Fruit fly (Drosophila melanogaster) whole organism, pupa: ENCODE data around the gene scyl.
A peak's percentile ranks its signal among the peaks of the same experiment; 100 is the strongest.

Experiments
- CG10348 ChIP-seq: fragments of 200-800 bp; sonication (Bioruptor generic); IDR thresholded peaks from 2 replicates; pipeline ENCODE4 v1.3.6; 2022; ENCODE audit warnings: missing biosample characterization, missing genetic modification characterization
- CG12605 ChIP-seq: fragments of 200-800 bp; sonication (Bioruptor generic); IDR thresholded peaks from 2 replicates; pipeline ENCODE4 v1.3.6; 2022; ENCODE audit warnings: missing biosample characterization, missing genetic modification characterization
- CG13204 ChIP-seq: fragments of 200-800 bp; sonication (Bioruptor generic); optimal IDR thresholded peaks from 2 replicates; lab custom pipeline; 2018; ENCODE audit warnings: missing biosample characterization, mild to moderate bottlenecking, missing genetic modification characterization, moderate library complexity
- CG14655 ChIP-seq: fragments of 200-800 bp; sonication (Bioruptor generic); optimal IDR thresholded peaks from 3 replicates; lab custom pipeline; 2017; ENCODE audit warnings: mild to moderate bottlenecking, missing biosample characterization, missing genetic modification reagents, missing genetic modification characterization
- CG15710 ChIP-seq: fragments of 200-800 bp; sonication (Bioruptor generic); optimal IDR thresholded peaks from 2 replicates; lab custom pipeline; 2018; ENCODE audit warnings: missing biosample characterization, mild to moderate bottlenecking, missing genetic modification characterization, moderate library complexity
- CG17806 ChIP-seq: fragments of 200-800 bp; sonication (Bioruptor generic); optimal IDR thresholded peaks from 2 replicates; lab custom pipeline; 2018; ENCODE audit warnings: missing biosample characterization, mild to moderate bottlenecking, missing genetic modification characterization, moderate library complexity
- CG32121 ChIP-seq: fragments of 200-800 bp; sonication (Bioruptor generic); IDR thresholded peaks from 2 replicates; pipeline ENCODE4 v1.3.6; 2022; ENCODE audit warnings: missing biosample characterization, missing genetic modification characterization
- CG34367 ChIP-seq: fragments of 200-800 bp; sonication (Bioruptor generic); optimal IDR thresholded peaks from 2 replicates; lab custom pipeline; 2018; ENCODE audit warnings: missing biosample characterization, mild to moderate bottlenecking, missing genetic modification characterization
- CG4496 ChIP-seq: fragments of 200-800 bp; sonication (Bioruptor generic); IDR thresholded peaks from 3 replicates; pipeline ENCODE4 v1.3.6; 2022; ENCODE audit warnings: missing biosample characterization, missing genetic modification characterization
- CG8159 ChIP-seq: fragments of 200-800 bp; sonication (Bioruptor generic); optimal IDR thresholded peaks from 3 replicates; lab custom pipeline; 2018; ENCODE audit warnings: missing biosample characterization, mild to moderate bottlenecking, missing genetic modification characterization, moderate library complexity
- CG8301 ChIP-seq: fragments of 200-800 bp; sonication (Bioruptor generic); optimal IDR thresholded peaks from 2 replicates; lab custom pipeline; 2018; ENCODE audit warnings: missing biosample characterization, mild to moderate bottlenecking, missing genetic modification characterization
- CG9948 ChIP-seq: fragments of 200-800 bp; sonication (Bioruptor generic); optimal IDR thresholded peaks from 2 replicates; lab custom pipeline; 2018; ENCODE audit warnings: missing biosample characterization, mild to moderate bottlenecking, missing genetic modification characterization, moderate library complexity
- D1 ChIP-seq: fragments of 200-800 bp; sonication (Bioruptor generic); optimal IDR thresholded peaks from 2 replicates; lab custom pipeline; 2018; ENCODE audit warnings: missing biosample characterization, mild to moderate bottlenecking, missing genetic modification characterization, moderate library complexity
- EcR ChIP-seq: fragments of 200-800 bp; sonication (Bioruptor generic); optimal IDR thresholded peaks from 3 replicates; lab custom pipeline; 2019; ENCODE audit warnings: missing biosample characterization, missing genetic modification characterization, mild to moderate bottlenecking, moderate library complexity, missing genetic modification reagents
- Ets98B ChIP-seq: fragments of 200-800 bp; sonication (Bioruptor generic); IDR thresholded peaks from 2 replicates; pipeline ENCODE4 v1.3.6; 2022; ENCODE audit warnings: missing biosample characterization, missing genetic modification characterization
- Pif1A ChIP-seq: fragments of 200-800 bp; sonication (Bioruptor generic); optimal IDR thresholded peaks from 3 replicates; lab custom pipeline; 2016; ENCODE audit warnings: missing biosample characterization, missing genetic modification characterization
- Pif1B ChIP-seq: fragments of 200-800 bp; sonication (Bioruptor generic); optimal IDR thresholded peaks from 3 replicates; lab custom pipeline; 2016; ENCODE audit warnings: missing biosample characterization, missing genetic modification characterization
- Snoo ChIP-seq: fragments of 200-800 bp; sonication (Bioruptor generic); optimal IDR thresholded peaks from 3 replicates; lab custom pipeline; 2017; ENCODE audit warnings: missing biosample characterization, mild to moderate bottlenecking, missing genetic modification characterization, inconsistent platforms
- fd96Ca ChIP-seq: fragments of 200-800 bp; sonication (Bioruptor generic); IDR thresholded peaks from 3 replicates; pipeline ENCODE4 v1.3.6; 2022; ENCODE audit warnings: missing biosample characterization, missing genetic modification characterization
- gl ChIP-seq: fragments of 200-800 bp; sonication (Bioruptor generic); optimal IDR thresholded peaks from 2 replicates; lab custom pipeline; 2018; ENCODE audit warnings: missing biosample characterization, mild to moderate bottlenecking, missing genetic modification characterization
- rn ChIP-seq: fragments of 200-800 bp; sonication (Bioruptor generic); IDR thresholded peaks from 2 replicates; pipeline ENCODE4 v1.3.6; 2022; ENCODE audit warnings: missing biosample characterization, missing genetic modification characterization

The scyl gene

DNA sequence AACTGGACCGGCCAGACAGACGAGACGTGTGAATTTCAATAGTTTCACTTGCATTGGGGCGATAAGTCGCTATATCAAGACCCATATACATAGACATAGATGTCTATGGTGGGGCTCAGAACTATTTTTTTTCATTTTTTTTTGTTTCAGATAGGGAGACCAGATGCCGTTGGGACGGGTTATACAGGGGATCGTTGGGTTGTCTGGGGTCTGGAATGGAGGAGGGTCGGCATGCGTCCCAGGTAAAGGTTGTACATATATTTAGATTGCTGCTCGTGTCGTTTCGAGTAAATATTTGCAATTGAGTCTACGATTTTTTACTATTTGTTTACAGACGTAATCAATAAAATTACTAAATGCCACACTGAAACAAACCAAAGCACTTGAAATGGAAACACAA is 23.9 kb downstream of the scyl start:
- no peak for TF ChIP-seq CG13204 (GFP tag; lab: Kevin White, UChicago)
- 0 out of 2 replicates have a peak, but pooled peaks have one; percentile 19 for TF ChIP-seq CG32121 (GFP tag; lab: Robert Waterston, UW)
- no peak for TF ChIP-seq rn

dm6 chr3L:11278448-11279320 is 26.6 kb downstream of the scyl start:
- TF ChIP-seq rn (no peak), fd96Ca (GFP tag; lab: Robert Waterston, UW) (0 out of 3 replicates have a peak, but pooled peaks have one; percentile 12)

- TF ChIP-seq CG4496 (GFP tag; lab: Robert Waterston, UW) (0 out of 3 replicates have a peak, but pooled peaks have one; percentile 10), fd96Ca (GFP tag; lab: Robert Waterston, UW) (no peak), CG14655 (no peak), Ets98B (GFP tag; lab: Robert Waterston, UW) (0 out of 2 replicates have a peak, but pooled peaks have one; percentile 23)
- TF ChIP-seq, all 21 proteins: peak for 2
These were observed 27.3 kb downstream of the scyl start for dm6 chr3L:11279321-11279827.

DNA sequence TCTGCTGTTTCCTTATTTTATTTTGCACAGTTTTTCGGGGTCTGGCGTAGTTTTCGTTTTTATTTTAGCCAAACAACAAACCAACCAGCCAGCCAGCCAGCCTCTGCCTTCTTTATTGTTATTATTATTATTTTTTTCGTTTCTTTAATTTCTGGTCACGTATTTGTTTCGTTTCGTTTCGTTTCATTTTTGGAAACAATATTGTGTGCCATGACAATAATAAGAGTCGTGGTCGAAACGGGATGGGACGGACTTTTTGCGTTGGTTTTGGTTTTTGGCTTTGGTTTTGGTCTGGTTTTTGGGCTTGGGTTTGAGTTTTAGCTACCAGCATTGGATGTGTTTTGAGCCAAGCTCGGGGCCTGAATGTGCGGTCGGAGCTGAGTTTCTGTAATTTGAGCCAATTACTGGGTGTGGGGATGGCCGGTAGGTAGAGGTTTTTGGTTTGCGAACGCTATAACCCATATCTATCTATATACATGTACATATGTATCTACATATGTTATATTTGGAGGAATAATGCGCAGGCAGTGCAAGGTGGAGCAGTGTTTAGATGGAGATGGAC is 28.5 kb downstream of the scyl start:
- 0 out of 3 replicates have a peak, but pooled peaks have one; percentile 43 for TF ChIP-seq fd96Ca (GFP tag; lab: Robert Waterston, UW)
- no peak for TF ChIP-seq CG8159 (tag; lab: Kevin White, UChicago)
- 0 out of 3 replicates have a peak, but pooled peaks have one; percentile 5 for TF ChIP-seq CG4496 (GFP tag; lab: Robert Waterston, UW)
- TF ChIP-seq gl (tag; lab: Kevin White, UChicago) = no peak
- TF ChIP-seq CG13204 (GFP tag; lab: Kevin White, UChicago) = no peak
- TF ChIP-seq, all 21 proteins: peak for 2

dm6 chr3L:11284091-11285023 is 32.2 kb downstream of the scyl start:
- TF ChIP-seq CG8159 (tag; lab: Kevin White, UChicago) (peak; percentile 7), CG12605 (GFP tag; lab: Robert Waterston, UW) (peak; percentile 57), EcR (GFP tag; lab: Kevin White, UChicago) (peak; percentile 68), Ets98B (GFP tag; lab: Robert Waterston, UW) (peak; percentile 38; the same call in 1 of the 2 replicates), CG14655 (peak; percentile 37), CG15710 (tag; lab: Kevin White, UChicago) (no peak), CG8301 (tag; lab: Kevin White, UChicago) (peak; percentile 12), D1 (tag; lab: Kevin White, UChicago) (no peak), CG34367 (tag; lab: Kevin White, UChicago) (no peak), gl (tag; lab: Kevin White, UChicago) (peak; percentile 33), fd96Ca (GFP tag; lab: Robert Waterston, UW) (no peak), CG9948 (no peak), CG13204 (GFP tag; lab: Kevin White, UChicago) (peak; percentile 1), Pif1A (GFP tag; lab: Kevin White, UChicago) (no peak), CG10348 (GFP tag; lab: Robert Waterston, UW) (no peak), Pif1B (GFP tag; lab: Kevin White, UChicago) (peak; percentile 21), CG4496 (GFP tag; lab: Robert Waterston, UW) (no peak), rn (no peak), CG32121 (GFP tag; lab: Robert Waterston, UW) (peak; percentile 39; the same call in 1 of the 2 replicates), Snoo (tag; lab: Kevin White, UChicago) (no peak), CG17806 (no peak)

- TF ChIP-seq CG15710 (tag; lab: Kevin White, UChicago) (no peak), CG32121 (GFP tag; lab: Robert Waterston, UW) (peak; percentile 57), Snoo (tag; lab: Kevin White, UChicago) (no peak), CG14655 (peak; percentile 70), CG9948 (peak; percentile 22), Pif1A (GFP tag; lab: Kevin White, UChicago) (peak; percentile 63), EcR (GFP tag; lab: Kevin White, UChicago) (no peak), fd96Ca (GFP tag; lab: Robert Waterston, UW) (no peak), CG17806 (peak; percentile 36), CG13204 (GFP tag; lab: Kevin White, UChicago) (no peak), Pif1B (GFP tag; lab: Kevin White, UChicago) (peak; percentile 20), CG4496 (GFP tag; lab: Robert Waterston, UW) (peak; percentile 78), CG10348 (GFP tag; lab: Robert Waterston, UW) (no peak), CG12605 (GFP tag; lab: Robert Waterston, UW) (peak; percentile 69), Ets98B (GFP tag; lab: Robert Waterston, UW) (peak; percentile 17; the same call in 1 of the 2 replicates), rn (no peak), D1 (tag; lab: Kevin White, UChicago) (no peak), CG8301 (tag; lab: Kevin White, UChicago) (peak; percentile 58), CG8159 (tag; lab: Kevin White, UChicago) (peak; percentile 61)
These were observed 33.0 kb downstream of the scyl start for dm6 chr3L:11285066-11285465.
